Fruit fly (Drosophila melanogaster) whole organism, pupa: Measurements from ENCODE around the gene CG43167.

ENCODE experiments used
- CG12605 ChIP-seq: fragments of 200-800 bp; sonication (Bioruptor generic); IDR thresholded peaks from 2 replicates; pipeline ENCODE4 v1.3.6; 2022; ENCODE audit warnings: missing biosample characterization, missing genetic modification characterization
- CG32121 ChIP-seq: fragments of 200-800 bp; sonication (Bioruptor generic); IDR thresholded peaks from 2 replicates; pipeline ENCODE4 v1.3.6; 2022; ENCODE audit warnings: missing biosample characterization, missing genetic modification characterization
- CG9948 ChIP-seq: fragments of 200-800 bp; sonication (Bioruptor generic); optimal IDR thresholded peaks from 2 replicates; lab custom pipeline; 2018; ENCODE audit warnings: missing biosample characterization, mild to moderate bottlenecking, missing genetic modification characterization, moderate library complexity
- EcR ChIP-seq: fragments of 200-800 bp; sonication (Bioruptor generic); optimal IDR thresholded peaks from 3 replicates; lab custom pipeline; 2019; ENCODE audit warnings: missing biosample characterization, missing genetic modification characterization, mild to moderate bottlenecking, moderate library complexity, missing genetic modification reagents
- Pif1B ChIP-seq: fragments of 200-800 bp; sonication (Bioruptor generic); optimal IDR thresholded peaks from 3 replicates; lab custom pipeline; 2016; ENCODE audit warnings: missing biosample characterization, missing genetic modification characterization
- fd96Ca ChIP-seq: fragments of 200-800 bp; sonication (Bioruptor generic); IDR thresholded peaks from 3 replicates; pipeline ENCODE4 v1.3.6; 2022; ENCODE audit warnings: missing biosample characterization, missing genetic modification characterization

- no peak for TF ChIP-seq CG32121 (GFP tag; lab: Robert Waterston, UW)
- no peak for TF ChIP-seq CG9948 (tag; lab: Kevin White, UChicago)
- no peak for TF ChIP-seq Pif1B (GFP tag; lab: Kevin White, UChicago)
- no peak for TF ChIP-seq EcR (GFP tag; lab: Kevin White, UChicago)
- TF ChIP-seq CG12605: no peak
- TF ChIP-seq fd96Ca (GFP tag; lab: Robert Waterston, UW): no peak
Observed at dm6 chr2L:11694504-11694903, 37.3 kb downstream of the CG43167 start, which contains the start of gene CG4988.
